Worm (Caenorhabditis elegans): ENCODE data around the gene Y73B6BL.44.

Gene Y73B6BL.44

DNA sequence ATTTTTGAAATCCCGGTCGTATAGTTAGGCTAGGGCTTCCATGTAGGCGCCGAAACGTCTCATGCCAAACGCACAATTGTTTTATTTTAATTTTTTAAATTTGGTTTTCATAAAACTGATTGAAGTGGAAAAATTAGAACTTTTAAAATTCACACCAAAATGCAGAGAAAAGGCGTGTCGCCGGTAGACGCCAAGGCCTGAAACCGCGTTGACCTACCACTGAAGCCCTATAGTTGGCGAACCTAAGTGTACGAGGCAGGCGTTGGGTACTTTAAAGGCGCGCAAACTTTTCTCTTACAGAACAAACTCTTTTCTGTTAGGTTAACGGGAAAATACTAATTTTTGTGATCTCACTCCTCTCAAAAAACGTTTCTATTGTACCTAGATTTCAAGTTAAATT, at the start of gene Y73B6BL.44:
Y73B6BL.44 (plus strand) TSS at position 301 of the 400 bp plus-strand sequence.
- TF ChIP-seq tbx-37 (GFP tag; conservative IDR thresholded peaks at IDR 0.05) (no peak), sea-1 (GFP tag; conservative IDR thresholded peaks at IDR 0.05) (no peak)

DNA sequence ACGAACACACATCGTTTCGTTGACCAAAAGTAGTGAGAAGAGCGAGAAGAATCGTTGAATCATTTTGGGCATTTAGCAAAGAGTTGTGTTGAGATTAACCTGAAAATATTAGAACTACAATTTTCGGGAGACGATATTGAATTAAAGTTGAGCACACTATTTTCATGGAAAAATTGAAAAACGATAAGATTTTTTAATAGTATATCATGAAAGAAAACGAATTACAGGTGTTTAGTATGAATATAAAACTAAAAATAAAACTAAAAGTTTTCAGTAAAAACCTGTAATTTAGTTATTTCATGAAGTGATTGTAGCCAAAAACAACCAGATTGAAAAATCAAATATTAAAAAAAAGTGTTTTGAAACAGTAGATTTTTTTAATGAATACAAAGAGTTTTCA, 35.9 kb upstream of the Y73B6BL.44 start, which contains the start of gene lgc-10:
lgc-10 (minus strand) TSS at position 101 of the 400 bp plus-strand sequence.
- no peak for TF ChIP-seq ama-1 (optimal IDR thresholded peaks at IDR 0.05)
- no peak for TF ChIP-seq F13C5.2 (tag; optimal IDR thresholded peaks at IDR 0.05)
- no peak for TF ChIP-seq sea-1 (GFP tag; conservative IDR thresholded peaks at IDR 0.05)
- no peak for TF ChIP-seq hnd-1 (tag; optimal IDR thresholded peaks at IDR 0.05)
- no peak for TF ChIP-seq ceh-36 (tag; optimal IDR thresholded peaks at IDR 0.05)
- no peak for TF ChIP-seq hmg-4 (GFP tag; optimal IDR thresholded peaks at IDR 0.05)
- no peak for TF ChIP-seq scrt-1 (GFP tag; IDR thresholded peaks at IDR 0.05)

DNA sequence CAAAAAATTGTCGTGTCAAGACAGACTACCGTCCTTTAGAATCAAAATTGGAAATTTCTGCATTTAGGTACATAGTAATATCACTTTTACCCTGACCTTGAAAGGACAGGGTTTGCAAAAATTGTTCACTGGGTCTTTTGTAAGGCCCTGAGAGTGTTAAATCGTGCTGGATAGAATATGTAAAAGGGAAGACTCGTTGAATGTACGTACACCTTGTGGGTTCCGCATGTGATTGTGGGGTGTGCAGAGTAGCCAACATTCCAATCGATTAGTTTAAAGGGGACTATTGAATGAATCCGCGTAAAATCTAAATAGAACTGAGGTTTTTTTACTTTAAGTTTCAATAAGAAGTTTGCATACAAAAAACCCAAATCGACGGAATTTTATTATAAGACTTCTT, 32.8 kb upstream of the Y73B6BL.44 start:
- no peak for TF ChIP-seq aly-1 (tag; optimal IDR thresholded peaks at IDR 0.05)
- TF ChIP-seq ceh-13 (GFP tag; optimal IDR thresholded peaks at IDR 0.05) = no peak
- TF ChIP-seq sea-1 (GFP tag; conservative IDR thresholded peaks at IDR 0.05) = no peak
- TF ChIP-seq hnd-1 (tag; optimal IDR thresholded peaks at IDR 0.05) = no peak
- TF ChIP-seq F13C5.2 (tag; optimal IDR thresholded peaks at IDR 0.05) = no peak
- TF ChIP-seq ama-1 (optimal IDR thresholded peaks at IDR 0.05) = no peak
- TF ChIP-seq flt-1 (GFP tag; IDR thresholded peaks at IDR 0.05) = no peak
- no peak for TF ChIP-seq hmg-4 (GFP tag; optimal IDR thresholded peaks at IDR 0.05)
- no peak for TF ChIP-seq B0310.2 (tag; optimal IDR thresholded peaks at IDR 0.05)
- no peak for TF ChIP-seq tbx-37 (GFP tag; conservative IDR thresholded peaks at IDR 0.05)
- no peak for TF ChIP-seq ceh-36 (tag; optimal IDR thresholded peaks at IDR 0.05)
- no peak for TF ChIP-seq tra-4 (tag; optimal IDR thresholded peaks at IDR 0.05)
- TF ChIP-seq scrt-1 (GFP tag; IDR thresholded peaks at IDR 0.05) = no peak
- TF ChIP-seq ets-7 (tag; optimal IDR thresholded peaks at IDR 0.05) = no peak
- no peak for TF ChIP-seq tbx-11 (GFP tag; IDR thresholded peaks at IDR 0.05)

DNA sequence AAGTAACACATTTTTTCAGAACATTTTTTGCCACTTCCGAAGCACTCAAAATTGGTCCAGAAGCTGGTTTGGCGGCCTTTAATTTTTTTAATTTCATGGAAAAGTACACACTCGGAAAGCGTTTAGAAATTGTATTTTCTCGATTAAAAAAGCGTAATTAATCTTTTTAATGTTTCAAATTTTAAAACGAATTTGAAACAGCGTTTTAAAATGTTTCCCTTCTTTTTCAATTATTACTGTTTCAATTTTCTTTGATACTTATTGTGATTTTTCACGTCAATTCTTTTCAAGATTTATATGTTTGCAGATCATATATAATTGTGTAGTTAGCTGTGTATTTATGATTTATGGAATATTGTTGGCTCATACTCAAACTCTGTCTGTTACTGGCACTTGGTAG, 29.4 kb upstream of the Y73B6BL.44 start, which contains the start of gene acr-25:
acr-25 (plus strand) TSS at position 301 of the 400 bp plus-strand sequence.
- TF ChIP-seq tra-4 (tag; optimal IDR thresholded peaks at IDR 0.05) = no peak
- no peak for TF ChIP-seq tbx-11 (GFP tag; IDR thresholded peaks at IDR 0.05)
- no peak for TF ChIP-seq flt-1 (GFP tag; IDR thresholded peaks at IDR 0.05)
- no peak for TF ChIP-seq aly-1 (tag; optimal IDR thresholded peaks at IDR 0.05)
- no peak for TF ChIP-seq hnd-1 (tag; optimal IDR thresholded peaks at IDR 0.05)
- no peak for TF ChIP-seq B0310.2 (tag; optimal IDR thresholded peaks at IDR 0.05)
- TF ChIP-seq ceh-36 (tag; optimal IDR thresholded peaks at IDR 0.05) = no peak
- TF ChIP-seq ceh-13 (GFP tag; optimal IDR thresholded peaks at IDR 0.05) = no peak
- no peak for TF ChIP-seq hmbx-1 (tag; optimal IDR thresholded peaks at IDR 0.05)
- no peak for TF ChIP-seq scrt-1 (GFP tag; IDR thresholded peaks at IDR 0.05)
- TF ChIP-seq tbx-37 (GFP tag; conservative IDR thresholded peaks at IDR 0.05) = no peak
- TF ChIP-seq F13C5.2 (tag; optimal IDR thresholded peaks at IDR 0.05) = no peak

DNA sequence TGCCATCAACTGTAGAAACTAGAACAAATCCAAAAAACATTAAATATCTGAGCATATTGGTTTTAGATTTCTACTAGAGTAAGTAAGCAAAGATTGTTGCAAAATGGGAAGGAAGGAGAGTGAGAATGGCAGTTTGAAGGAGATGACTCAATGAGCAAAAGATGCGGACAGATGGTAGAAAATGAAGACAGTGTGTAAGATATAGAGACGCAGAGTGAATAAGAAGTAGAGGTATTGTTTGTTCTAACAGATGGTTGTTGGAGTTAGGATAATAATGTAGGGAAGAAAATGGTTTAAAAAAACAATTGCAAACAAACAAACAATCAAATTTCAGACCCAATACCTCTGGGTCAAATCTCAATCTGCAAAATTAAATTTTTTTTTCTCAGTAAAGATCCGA, 22.2 kb upstream of the Y73B6BL.44 start, which contains the start of gene tmed-13:
tmed-13 (minus strand) TSS at position 169 of the 400 bp plus-strand sequence.
- TF ChIP-seq aly-1 (tag; optimal IDR thresholded peaks at IDR 0.05) = no peak
- no peak for TF ChIP-seq tra-4 (tag; optimal IDR thresholded peaks at IDR 0.05)
- TF ChIP-seq hmg-4 (GFP tag; optimal IDR thresholded peaks at IDR 0.05) = no peak
- no peak for TF ChIP-seq ets-7 (tag; optimal IDR thresholded peaks at IDR 0.05)

DNA sequence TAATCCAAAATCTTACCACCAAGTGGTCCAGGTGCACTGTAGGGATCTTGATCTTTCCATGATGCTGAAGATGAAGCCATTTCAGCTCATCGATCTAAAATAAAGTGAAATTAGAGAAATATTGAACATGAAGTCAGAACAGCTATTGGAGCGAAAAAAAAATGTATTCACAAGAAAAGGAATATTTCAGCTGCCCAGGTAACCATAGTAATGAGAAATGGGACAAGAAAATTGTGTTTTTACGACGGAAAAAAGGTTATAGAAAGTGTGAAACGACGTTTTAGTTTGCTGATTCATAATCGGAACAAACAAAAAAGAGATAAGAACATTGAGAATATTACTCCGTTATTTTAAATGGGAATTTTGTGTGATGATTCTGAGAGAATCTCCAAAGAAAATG, 20.3 kb upstream of the Y73B6BL.44 start, which contains the start of gene Y73B6BL.27:
Y73B6BL.27 (minus strand) TSS at position 101 of the 400 bp plus-strand sequence.
- TF ChIP-seq tra-4 (tag; optimal IDR thresholded peaks at IDR 0.05) (no peak), pes-1 (GFP tag; IDR thresholded peaks at IDR 0.05) (no peak), ceh-13 (GFP tag; optimal IDR thresholded peaks at IDR 0.05) (no peak), hmbx-1 (tag; optimal IDR thresholded peaks at IDR 0.05) (no peak), flt-1 (GFP tag; IDR thresholded peaks at IDR 0.05) (no peak), tbx-11 (GFP tag; IDR thresholded peaks at IDR 0.05) (no peak), sea-1 (GFP tag; conservative IDR thresholded peaks at IDR 0.05) (no peak), hmg-4 (GFP tag; optimal IDR thresholded peaks at IDR 0.05) (no peak), hnd-1 (tag; optimal IDR thresholded peaks at IDR 0.05) (no peak), aly-1 (tag; optimal IDR thresholded peaks at IDR 0.05) (no peak), ceh-36 (tag; optimal IDR thresholded peaks at IDR 0.05) (no peak), B0310.2 (tag; optimal IDR thresholded peaks at IDR 0.05) (no peak)

DNA sequence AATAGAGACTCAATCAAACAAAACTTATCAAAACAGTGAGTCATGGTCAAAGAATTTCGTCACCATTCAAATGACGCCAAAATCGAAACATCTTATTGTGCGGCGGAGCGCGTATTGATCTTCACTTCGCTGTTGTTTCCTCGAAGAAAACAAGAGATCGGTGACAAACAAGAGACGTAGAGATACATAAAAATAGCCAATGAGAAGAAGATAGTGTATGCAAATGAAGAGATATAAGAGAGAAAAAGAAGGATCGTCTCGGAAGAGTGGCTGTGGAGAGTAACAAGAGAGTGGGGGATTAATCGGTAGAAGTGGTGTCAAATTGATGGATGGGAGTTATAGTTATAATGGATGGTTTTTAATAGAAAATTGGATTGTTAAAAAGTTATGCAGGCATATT, 18.6 kb upstream of the Y73B6BL.44 start:
- TF ChIP-seq ama-1 (optimal IDR thresholded peaks at IDR 0.05) (no peak), sea-1 (GFP tag; conservative IDR thresholded peaks at IDR 0.05) (no peak), hmg-4 (GFP tag; optimal IDR thresholded peaks at IDR 0.05) (no peak), flt-1 (GFP tag; IDR thresholded peaks at IDR 0.05) (no peak), aly-1 (tag; optimal IDR thresholded peaks at IDR 0.05) (no peak), F13C5.2 (tag; optimal IDR thresholded peaks at IDR 0.05) (peak; percentile 14), hmbx-1 (tag; optimal IDR thresholded peaks at IDR 0.05) (no peak), tbx-11 (GFP tag; IDR thresholded peaks at IDR 0.05) (no peak)

DNA sequence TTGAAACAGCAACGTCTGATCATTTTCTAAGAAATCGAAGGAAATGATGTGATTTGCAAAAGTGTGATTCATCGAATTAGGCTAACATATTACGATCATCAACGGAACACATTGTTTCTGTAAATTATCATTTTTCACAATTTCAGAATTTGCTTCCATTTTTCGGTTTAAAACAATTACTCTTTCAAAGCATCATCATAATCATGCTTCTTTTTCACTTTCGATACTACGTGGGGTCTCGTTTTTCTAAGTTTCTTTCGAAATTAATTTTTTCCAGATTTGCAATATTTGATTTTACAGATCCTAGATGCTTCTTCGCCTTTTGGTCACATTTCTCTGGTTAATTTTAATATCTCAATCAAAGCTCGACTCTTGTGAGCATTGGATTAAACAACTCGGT, 13.2 kb upstream of the Y73B6BL.44 start, which contains the start of gene tyr-6:
tyr-6 (plus strand) TSS at position 301 of the 400 bp plus-strand sequence.
- TF ChIP-seq tbx-37 (GFP tag; conservative IDR thresholded peaks at IDR 0.05) = no peak
- TF ChIP-seq ceh-36 (tag; optimal IDR thresholded peaks at IDR 0.05) = no peak

DNA sequence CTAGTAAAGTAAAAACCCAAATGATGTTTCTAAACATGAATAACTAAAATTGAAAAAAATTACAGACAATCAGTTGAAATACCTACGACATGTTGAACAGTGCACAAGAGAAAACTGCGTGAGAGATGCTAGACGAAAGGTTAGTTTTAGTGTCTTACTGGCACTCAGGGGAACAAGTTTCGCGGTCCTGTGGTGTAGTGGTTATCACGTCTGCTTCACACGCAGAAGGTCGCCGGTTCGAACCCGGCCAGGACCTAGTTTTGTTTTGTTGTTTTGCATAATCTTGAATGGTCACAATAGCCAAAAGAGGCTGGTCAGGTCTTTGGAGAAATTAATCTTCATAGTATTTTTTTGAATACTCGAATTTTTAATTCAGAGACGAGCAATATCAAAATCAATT, 12.4 kb upstream of the Y73B6BL.44 start:
- TF ChIP-seq F13C5.2 (tag; optimal IDR thresholded peaks at IDR 0.05) (no peak), sea-1 (GFP tag; conservative IDR thresholded peaks at IDR 0.05) (no peak), hnd-1 (tag; optimal IDR thresholded peaks at IDR 0.05) (no peak), hmg-4 (GFP tag; optimal IDR thresholded peaks at IDR 0.05) (no peak), aly-1 (tag; optimal IDR thresholded peaks at IDR 0.05) (no peak), ets-7 (tag; optimal IDR thresholded peaks at IDR 0.05) (no peak), flt-1 (GFP tag; IDR thresholded peaks at IDR 0.05) (no peak), B0310.2 (tag; optimal IDR thresholded peaks at IDR 0.05) (no peak), tra-4 (tag; optimal IDR thresholded peaks at IDR 0.05) (no peak), ceh-13 (GFP tag; optimal IDR thresholded peaks at IDR 0.05) (no peak), scrt-1 (GFP tag; IDR thresholded peaks at IDR 0.05) (0 out of 2 replicates have a peak, but pooled peaks have one; percentile 34), ama-1 (optimal IDR thresholded peaks at IDR 0.05) (no peak), ceh-36 (tag; optimal IDR thresholded peaks at IDR 0.05) (no peak), hmbx-1 (tag; optimal IDR thresholded peaks at IDR 0.05) (no peak), pes-1 (GFP tag; IDR thresholded peaks at IDR 0.05) (peak; percentile 72), tbx-37 (GFP tag; conservative IDR thresholded peaks at IDR 0.05) (peak; percentile 28; the same call in 1 of the 2 replicates), tbx-11 (GFP tag; IDR thresholded peaks at IDR 0.05) (no peak)
